Worm (Caenorhabditis elegans) whole organism, late embryonic: ENCODE measurements around the gene prx-10.

Experiments used
- ahr-1 ChIP-seq: sonication (generic microtip); optimal IDR thresholded peaks from 2 replicates; lab custom pipeline; 2016; ENCODE audit warnings: missing genetic modification characterization, missing compliant biosample characterization
- ceh-45 ChIP-seq: fragments of 200-800 bp; sonication (Bioruptor generic); IDR thresholded peaks from 2 replicates; pipeline ENCODE4 v1.3.6; 2022; ENCODE audit warnings: missing genetic modification reagents, missing genetic modification characterization, missing compliant biosample characterization
- fkh-10 ChIP-seq: fragments of 150-350 bp; optimal IDR thresholded peaks from 2 replicates; lab custom pipeline; 2014; ENCODE audit warnings: missing biosample characterization, missing genetic modification reagents, missing genetic modification characterization
- madf-2 ChIP-seq: sonication (generic microtip); optimal IDR thresholded peaks from 2 replicates; lab custom pipeline; 2017; ENCODE audit warnings: missing genetic modification characterization, missing compliant biosample characterization
- pha-4 ChIP-seq: fragments of 150-350 bp; optimal IDR thresholded peaks from 2 replicates; lab custom pipeline; 2018; ENCODE audit warnings: missing biosample characterization, missing genetic modification reagents, missing genetic modification characterization
- sox-4 ChIP-seq: sonication (generic microtip); optimal IDR thresholded peaks from 2 replicates; lab custom pipeline; 2017; ENCODE audit warnings: mild to moderate bottlenecking, missing genetic modification characterization, inconsistent platforms, missing compliant biosample characterization
- tbx-2 ChIP-seq: sonication (generic microtip); optimal IDR thresholded peaks from 2 replicates; lab custom pipeline; 2016; ENCODE audit warnings: missing genetic modification characterization, missing compliant biosample characterization
- unc-55 ChIP-seq: sonication (generic microtip); optimal IDR thresholded peaks from 2 replicates; lab custom pipeline; 2017; ENCODE audit warnings: missing biosample characterization, missing genetic modification reagents, missing genetic modification characterization
- zip-5 ChIP-seq: sonication (generic microtip); optimal IDR thresholded peaks from 2 replicates; lab custom pipeline; 2016; ENCODE audit warnings: missing genetic modification characterization, missing compliant biosample characterization

DNA sequence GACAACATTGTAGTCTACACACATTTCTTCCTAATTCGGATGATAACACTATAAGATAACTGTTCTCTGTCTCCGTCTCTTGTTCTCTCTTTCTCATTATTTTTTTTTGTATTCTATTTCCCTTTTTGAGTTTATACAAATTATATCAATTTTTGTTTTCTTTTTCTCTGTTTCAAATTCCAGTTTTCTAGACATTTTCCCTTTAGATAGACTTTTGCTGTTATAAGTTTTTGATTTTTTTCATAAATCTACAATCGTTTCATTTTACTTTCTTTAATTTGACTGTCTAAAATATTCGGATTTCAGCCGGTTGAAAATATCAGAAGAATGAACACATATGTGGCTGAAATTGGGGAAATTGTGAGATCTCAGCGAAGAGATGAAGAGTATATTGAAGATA is at the start of gene prx-10:
- TF ChIP-seq pha-4 (tag; lab: Kevin White, UChicago) (no peak), tbx-2 (no peak), ceh-45 (GFP tag; lab: Robert Waterston, UW) (no peak), madf-2 (tag; lab: Kevin White, UChicago) (no peak), zip-5 (tag; lab: Kevin White, UChicago) (no peak), ahr-1 (tag; lab: Kevin White, UChicago) (no peak), fkh-10 (GFP tag; lab: Kevin White, UChicago) (no peak), unc-55 (GFP tag; lab: Kevin White, UChicago) (no peak), sox-4 (tag; lab: Kevin White, UChicago) (no peak)
